Fruit fly (Drosophila melanogaster): ENCODE results near the gene CG34124.

Gene CG34124

dm6 chr2L:4982098-4982646 is 24.0 kb downstream of the CG34124 start:
- TF ChIP-seq Sin3A (optimal IDR thresholded peaks at IDR 0.05), result no peak
- TF ChIP-seq h (optimal IDR thresholded peaks at IDR 0.05), result no peak
- no peak for TF ChIP-seq Myc (optimal IDR thresholded peaks at IDR 0.05)
- TF ChIP-seq psq (optimal IDR thresholded peaks at IDR 0.05), result no peak
- TF ChIP-seq ttk (optimal IDR thresholded peaks at IDR 0.05), result no peak
- no peak for TF ChIP-seq insv (optimal IDR thresholded peaks at IDR 0.05)

dm6 chr2L:4995010-4995836 is 37.0 kb downstream of the CG34124 start:
- no peak for TF ChIP-seq Myc (optimal IDR thresholded peaks at IDR 0.05)
- no peak for TF ChIP-seq psq (optimal IDR thresholded peaks at IDR 0.05)
- TF ChIP-seq Sin3A (optimal IDR thresholded peaks at IDR 0.05), result no peak
- TF ChIP-seq insv (optimal IDR thresholded peaks at IDR 0.05), result no peak
- TF ChIP-seq ttk (optimal IDR thresholded peaks at IDR 0.05), result no peak
- TF ChIP-seq h (optimal IDR thresholded peaks at IDR 0.05), result no peak

DNA sequence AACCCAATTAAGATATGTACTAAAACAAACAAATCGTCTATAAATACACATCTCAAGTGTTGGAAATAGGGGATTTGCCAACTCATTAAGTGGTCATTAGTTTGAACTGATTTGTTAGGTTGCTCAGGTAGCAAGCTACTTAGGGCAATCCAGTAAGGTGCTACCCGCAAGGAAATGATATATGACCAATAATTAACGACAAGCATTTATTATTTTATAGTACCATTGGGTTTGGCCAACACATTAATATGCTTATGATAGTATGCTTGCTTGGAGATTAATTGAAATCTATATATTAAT is 37.6 kb downstream of the CG34124 start:
- TF ChIP-seq Sin3A (optimal IDR thresholded peaks at IDR 0.05), result no peak
- TF ChIP-seq insv (optimal IDR thresholded peaks at IDR 0.05), result no peak
- no peak for TF ChIP-seq psq (optimal IDR thresholded peaks at IDR 0.05)
- no peak for TF ChIP-seq h (optimal IDR thresholded peaks at IDR 0.05)
- TF ChIP-seq Myc (optimal IDR thresholded peaks at IDR 0.05), result no peak
- TF ChIP-seq ttk (optimal IDR thresholded peaks at IDR 0.05), result no peak

- TF ChIP-seq Sin3A (optimal IDR thresholded peaks at IDR 0.05), result no peak
- TF ChIP-seq insv (optimal IDR thresholded peaks at IDR 0.05), result no peak
- TF ChIP-seq psq (optimal IDR thresholded peaks at IDR 0.05), result no peak
- no peak for TF ChIP-seq ttk (optimal IDR thresholded peaks at IDR 0.05)
- TF ChIP-seq Myc (optimal IDR thresholded peaks at IDR 0.05), result no peak
- no peak for TF ChIP-seq h (optimal IDR thresholded peaks at IDR 0.05)
Observed at dm6 chr2L:4996283-4996922, 38.2 kb downstream of the CG34124 start.

- no peak for TF ChIP-seq Myc (optimal IDR thresholded peaks at IDR 0.05)
- no peak for TF ChIP-seq h (optimal IDR thresholded peaks at IDR 0.05)
- TF ChIP-seq ttk (optimal IDR thresholded peaks at IDR 0.05), result no peak
- no peak for TF ChIP-seq psq (optimal IDR thresholded peaks at IDR 0.05)
- no peak for TF ChIP-seq Sin3A (optimal IDR thresholded peaks at IDR 0.05)
- TF ChIP-seq insv (optimal IDR thresholded peaks at IDR 0.05), result no peak
Observed at dm6 chr2L:4997401-4998259, 39.4 kb downstream of the CG34124 start.

DNA sequence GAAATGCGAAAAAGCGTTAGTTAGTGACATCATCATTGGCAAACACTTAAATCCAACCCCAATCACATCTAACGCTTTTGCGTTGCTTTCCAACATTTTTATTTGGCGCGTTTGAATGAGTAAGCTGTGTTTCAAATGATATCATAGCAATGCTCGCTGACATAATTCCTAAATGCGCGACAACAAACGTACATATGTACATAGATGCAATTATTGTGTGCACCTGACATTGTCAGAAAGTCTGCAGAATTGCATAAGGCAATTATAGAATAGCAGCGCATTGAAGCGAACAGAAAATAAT is 40.0 kb downstream of the CG34124 start:
- TF ChIP-seq Myc (optimal IDR thresholded peaks at IDR 0.05), result no peak
- no peak for TF ChIP-seq psq (optimal IDR thresholded peaks at IDR 0.05)
- no peak for TF ChIP-seq h (optimal IDR thresholded peaks at IDR 0.05)
- TF ChIP-seq Sin3A (optimal IDR thresholded peaks at IDR 0.05), result no peak
- TF ChIP-seq ttk (optimal IDR thresholded peaks at IDR 0.05), result no peak
- no peak for TF ChIP-seq insv (optimal IDR thresholded peaks at IDR 0.05)

- TF ChIP-seq Myc (optimal IDR thresholded peaks at IDR 0.05) (no peak), psq (optimal IDR thresholded peaks at IDR 0.05) (no peak), Sin3A (optimal IDR thresholded peaks at IDR 0.05) (no peak), ttk (optimal IDR thresholded peaks at IDR 0.05) (no peak), insv (optimal IDR thresholded peaks at IDR 0.05) (no peak), h (optimal IDR thresholded peaks at IDR 0.05) (no peak)
Observed at dm6 chr2L:4998571-4999191, 40.5 kb downstream of the CG34124 start.

- no peak for TF ChIP-seq Sin3A (optimal IDR thresholded peaks at IDR 0.05)
- TF ChIP-seq insv (optimal IDR thresholded peaks at IDR 0.05), result no peak
- TF ChIP-seq psq (optimal IDR thresholded peaks at IDR 0.05), result no peak
- TF ChIP-seq h (optimal IDR thresholded peaks at IDR 0.05), result no peak
- TF ChIP-seq Myc (optimal IDR thresholded peaks at IDR 0.05), result no peak
- no peak for TF ChIP-seq ttk (optimal IDR thresholded peaks at IDR 0.05)
Observed at dm6 chr2L:4999389-5000032, 41.3 kb downstream of the CG34124 start.

dm6 chr2L:5000287-5000871 is 42.2 kb downstream of the CG34124 start:
- TF ChIP-seq ttk (optimal IDR thresholded peaks at IDR 0.05) (no peak), Myc (optimal IDR thresholded peaks at IDR 0.05) (no peak), psq (optimal IDR thresholded peaks at IDR 0.05) (no peak), insv (optimal IDR thresholded peaks at IDR 0.05) (no peak), h (optimal IDR thresholded peaks at IDR 0.05) (no peak), Sin3A (optimal IDR thresholded peaks at IDR 0.05) (no peak)

DNA sequence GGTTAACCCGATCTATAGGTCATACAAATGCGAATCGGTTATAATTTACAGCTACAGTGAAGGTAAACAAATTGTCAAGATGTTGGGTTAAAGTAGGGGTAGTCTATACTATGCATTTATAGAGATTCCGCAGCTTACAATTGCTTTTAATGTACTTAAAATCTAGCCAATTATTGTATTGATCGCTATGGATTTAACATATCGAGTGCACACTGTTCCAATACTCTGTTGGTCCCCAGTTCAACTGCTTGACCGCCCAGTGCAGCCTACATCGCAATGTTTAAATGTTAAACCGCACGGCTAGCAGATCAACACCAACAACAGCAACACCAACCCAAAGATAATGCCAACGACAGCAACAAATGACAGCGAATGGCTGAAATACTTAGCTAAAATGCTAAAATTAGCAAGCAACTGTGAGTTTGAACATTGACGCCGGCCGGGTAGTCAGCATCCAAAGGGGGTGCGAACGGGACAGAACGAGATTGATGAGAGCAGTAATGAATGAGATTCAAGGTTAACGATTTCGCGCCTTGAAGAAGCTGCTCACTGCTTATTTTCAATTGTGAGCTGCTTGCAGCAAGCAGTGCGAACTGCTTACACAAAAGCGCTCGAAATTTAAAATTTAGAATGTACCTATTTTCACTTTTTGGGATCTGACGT is 42.8 kb downstream of the CG34124 start:
- no peak for TF ChIP-seq Sin3A (optimal IDR thresholded peaks at IDR 0.05)
- TF ChIP-seq ttk (optimal IDR thresholded peaks at IDR 0.05), result no peak
- TF ChIP-seq h (optimal IDR thresholded peaks at IDR 0.05), result no peak
- TF ChIP-seq Myc (optimal IDR thresholded peaks at IDR 0.05), result no peak
- no peak for TF ChIP-seq psq (optimal IDR thresholded peaks at IDR 0.05)
- TF ChIP-seq insv (optimal IDR thresholded peaks at IDR 0.05), result no peak
